Worm (Caenorhabditis elegans) whole organism, early embryonic: ENCODE data around the gene srz-14.

Experiments used
- ets-7 ChIP-seq: sonication (generic microtip); optimal IDR thresholded peaks from 2 replicates; lab custom pipeline; 2016; ENCODE audit warnings: missing genotype, missing genetic modification characterization, missing compliant biosample characterization
- flt-1 ChIP-seq: fragments of 200-800 bp; sonication (Bioruptor generic); IDR thresholded peaks from 2 replicates; pipeline ENCODE4 v1.3.6; 2022; ENCODE audit warnings: missing genetic modification characterization, missing compliant biosample characterization
- hmbx-1 ChIP-seq: sonication (generic microtip); optimal IDR thresholded peaks from 2 replicates; lab custom pipeline; 2016; ENCODE audit warnings: mild to moderate bottlenecking, missing genetic modification characterization, missing compliant biosample characterization
- tbx-37 ChIP-seq: fragments of 200-800 bp; sonication (Bioruptor generic); conservative IDR thresholded peaks from 2 replicates; pipeline ENCODE4 v1.3.6; 2022; ENCODE audit warnings: missing genetic modification reagents, missing genetic modification characterization, missing compliant biosample characterization

DNA sequence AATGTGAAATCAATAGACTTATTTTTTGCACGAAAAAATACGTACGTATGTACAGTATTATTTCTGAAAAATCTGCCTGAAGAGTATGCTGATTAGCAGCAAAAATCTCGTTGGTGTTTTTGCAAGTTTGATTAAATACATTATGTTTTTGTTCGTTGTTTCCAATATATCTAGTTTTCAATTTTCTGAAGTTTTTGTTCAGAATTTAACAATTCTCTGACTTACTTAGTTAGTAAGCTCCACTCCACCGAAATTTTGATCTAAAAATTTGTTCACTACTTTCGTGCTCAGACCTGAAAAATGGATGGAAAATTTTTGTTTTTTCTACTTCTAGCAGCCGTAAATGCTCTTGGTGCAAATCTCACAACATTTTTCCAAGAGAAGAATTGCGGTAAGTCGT, 21.4 kb downstream of the srz-14 start, which contains the start of gene irld-26:
- TF ChIP-seq ets-7, result no peak
- no peak for TF ChIP-seq flt-1 (GFP tag; lab: Robert Waterston, UW)
- no peak for TF ChIP-seq hmbx-1
- no peak for TF ChIP-seq tbx-37 (GFP tag; lab: Robert Waterston, UW)
